Worm (Caenorhabditis elegans) whole organism, mixed stage, embryonic: ENCODE measurements around the gene C18D11.3.
A peak's percentile ranks its signal among the peaks of the same experiment; 100 is the strongest.

Source experiments
- M03D4.4 ChIP-seq: sonication (generic microtip); optimal IDR thresholded peaks from 2 replicates; lab custom pipeline; 2017; ENCODE audit warnings: mild to moderate bottlenecking, missing genetic modification characterization, missing compliant biosample characterization
- bed-3 ChIP-seq: fragments of 200-800 bp; sonication (Bioruptor generic); optimal IDR thresholded peaks from 3 replicates; lab custom pipeline; 2018; ENCODE audit warnings: mild to moderate bottlenecking, missing genetic modification characterization, moderate library complexity, missing compliant biosample characterization
- ceh-39 ChIP-seq: fragments of 150-350 bp; optimal IDR thresholded peaks from 2 replicates; lab custom pipeline; 2014; ENCODE audit warnings: missing biosample characterization, missing genetic modification characterization
- ceh-43 ChIP-seq: fragments of 200-800 bp; sonication (Bioruptor generic); optimal IDR thresholded peaks from 2 replicates; lab custom pipeline; 2018; ENCODE audit warnings: mild to moderate bottlenecking, missing genetic modification characterization, moderate library complexity, missing compliant biosample characterization
- ceh-83 ChIP-seq: fragments of 200-800 bp; sonication (Bioruptor generic); optimal IDR thresholded peaks from 2 replicates; lab custom pipeline; 2018; ENCODE audit warnings: mild to moderate bottlenecking, missing genetic modification characterization, missing compliant biosample characterization
- ces-1 ChIP-seq: fragments of 150-350 bp; optimal IDR thresholded peaks from 2 replicates; lab custom pipeline; 2014; ENCODE audit warnings: missing biosample characterization, missing genetic modification reagents, missing genetic modification characterization
- drap-1 ChIP-seq: fragments of 200-800 bp; sonication (Bioruptor generic); optimal IDR thresholded peaks from 3 replicates; lab custom pipeline; 2018; ENCODE audit warnings: mild to moderate bottlenecking, missing genetic modification characterization, missing compliant biosample characterization
- elt-1 ChIP-seq: sonication (generic microtip); optimal IDR thresholded peaks from 2 replicates; lab custom pipeline; 2017; ENCODE audit warnings: missing genetic modification characterization, mild to moderate bottlenecking, missing compliant biosample characterization, antibody characterized with exemption, moderate library complexity, borderline replicate concordance; ENCODE audit not compliant: insufficient read depth
- elt-3 ChIP-seq: fragments of 150-350 bp; optimal IDR thresholded peaks from 2 replicates; lab custom pipeline; 2014; ENCODE audit warnings: missing biosample characterization, missing genetic modification characterization
- flh-1 ChIP-seq: fragments of 200-800 bp; sonication (Bioruptor generic); optimal IDR thresholded peaks from 2 replicates; lab custom pipeline; 2018; ENCODE audit warnings: mild to moderate bottlenecking, missing genetic modification characterization, moderate library complexity, missing compliant biosample characterization
- ham-2 ChIP-seq: fragments of 200-800 bp; sonication (Bioruptor generic); optimal IDR thresholded peaks from 2 replicates; lab custom pipeline; 2018; ENCODE audit warnings: mild to moderate bottlenecking, missing genetic modification characterization, missing compliant biosample characterization
- hlh-1 ChIP-seq: fragments of 150-350 bp; optimal IDR thresholded peaks from 2 replicates; lab custom pipeline; 2014; ENCODE audit warnings: missing biosample characterization, missing genetic modification reagents, missing genetic modification characterization
- lin-13 ChIP-seq: fragments of 150-350 bp; optimal IDR thresholded peaks from 2 replicates; lab custom pipeline; 2014; ENCODE audit warnings: missing biosample characterization, missing genetic modification characterization
- lin-32 ChIP-seq: fragments of 200-800 bp; sonication (Bioruptor generic); optimal IDR thresholded peaks from 2 replicates; lab custom pipeline; 2018; ENCODE audit warnings: mild to moderate bottlenecking, missing genetic modification characterization, missing compliant biosample characterization
- lsy-2 ChIP-seq: fragments of 150-350 bp; optimal IDR thresholded peaks from 2 replicates; lab custom pipeline; 2014; ENCODE audit warnings: missing biosample characterization, missing genetic modification characterization
- mab-5 ChIP-seq: fragments of 150-350 bp; optimal IDR thresholded peaks from 2 replicates; lab custom pipeline; 2014; ENCODE audit warnings: missing biosample characterization, missing genetic modification characterization
- mep-1 ChIP-seq: fragments of 150-350 bp; optimal IDR thresholded peaks from 2 replicates; lab custom pipeline; 2017; ENCODE audit warnings: missing biosample characterization, missing genetic modification reagents, missing genetic modification characterization, inconsistent platforms
- mls-2 ChIP-seq: sonication (generic microtip); optimal IDR thresholded peaks from 2 replicates; lab custom pipeline; 2016; ENCODE audit warnings: mild to moderate bottlenecking, missing genetic modification characterization, moderate library complexity, missing compliant biosample characterization
- nhr-12 ChIP-seq: fragments of 150-350 bp; optimal IDR thresholded peaks from 2 replicates; lab custom pipeline; 2014; ENCODE audit warnings: missing biosample characterization, missing genetic modification characterization
- nhr-2 ChIP-seq: fragments of 150-350 bp; optimal IDR thresholded peaks from 2 replicates; lab custom pipeline; 2014; ENCODE audit warnings: missing biosample characterization, missing genetic modification characterization
- nhr-237 ChIP-seq: fragments of 150-350 bp; optimal IDR thresholded peaks from 2 replicates; lab custom pipeline; 2014; ENCODE audit warnings: missing biosample characterization, missing genetic modification characterization
- nhr-28 ChIP-seq: fragments of 150-350 bp; optimal IDR thresholded peaks from 2 replicates; lab custom pipeline; 2014; ENCODE audit warnings: missing biosample characterization, missing genetic modification characterization
- nhr-76 ChIP-seq: sonication (generic microtip); optimal IDR thresholded peaks from 2 replicates; lab custom pipeline; 2017; ENCODE audit warnings: missing biosample characterization, missing genetic modification characterization
- pha-4 ChIP-seq: fragments of 150-350 bp; optimal IDR thresholded peaks from 2 replicates; lab custom pipeline; 2018; ENCODE audit warnings: missing biosample characterization, missing genetic modification reagents, missing genetic modification characterization
- sem-2 ChIP-seq: fragments of 200-800 bp; sonication (Bioruptor generic); optimal IDR thresholded peaks from 2 replicates; lab custom pipeline; 2018; ENCODE audit warnings: mild to moderate bottlenecking, missing genetic modification characterization, missing compliant biosample characterization
- snpc-4 ChIP-seq: fragments of 150-350 bp; optimal IDR thresholded peaks from 2 replicates; lab custom pipeline; 2014; ENCODE audit warnings: missing biosample characterization, missing genetic modification characterization
- sptf-1 ChIP-seq: sonication (generic microtip); optimal IDR thresholded peaks from 2 replicates; lab custom pipeline; 2017; ENCODE audit warnings: mild to moderate bottlenecking, missing genetic modification characterization, moderate library complexity, missing compliant biosample characterization
- tbx-8 ChIP-seq: fragments of 200-800 bp; sonication (Bioruptor generic); optimal IDR thresholded peaks from 2 replicates; lab custom pipeline; 2018; ENCODE audit warnings: mild to moderate bottlenecking, missing genetic modification characterization, moderate library complexity, missing compliant biosample characterization
- unc-120 ChIP-seq: sonication (generic microtip); optimal IDR thresholded peaks from 2 replicates; lab custom pipeline; 2017; ENCODE audit warnings: missing genetic modification characterization, missing compliant biosample characterization; ENCODE audit not compliant: poor library complexity, severe bottlenecking
- unc-39 ChIP-seq: fragments of 150-350 bp; optimal IDR thresholded peaks from 2 replicates; lab custom pipeline; 2014; ENCODE audit warnings: missing biosample characterization, missing genetic modification characterization
- zip-8 ChIP-seq: fragments of 150-350 bp; optimal IDR thresholded peaks from 2 replicates; lab custom pipeline; 2014; ENCODE audit warnings: missing biosample characterization, missing genetic modification characterization
- ztf-11 ChIP-seq: fragments of 150-350 bp; optimal IDR thresholded peaks from 2 replicates; lab custom pipeline; 2014; ENCODE audit warnings: missing biosample characterization, missing genetic modification characterization

Gene C18D11.3

DNA sequence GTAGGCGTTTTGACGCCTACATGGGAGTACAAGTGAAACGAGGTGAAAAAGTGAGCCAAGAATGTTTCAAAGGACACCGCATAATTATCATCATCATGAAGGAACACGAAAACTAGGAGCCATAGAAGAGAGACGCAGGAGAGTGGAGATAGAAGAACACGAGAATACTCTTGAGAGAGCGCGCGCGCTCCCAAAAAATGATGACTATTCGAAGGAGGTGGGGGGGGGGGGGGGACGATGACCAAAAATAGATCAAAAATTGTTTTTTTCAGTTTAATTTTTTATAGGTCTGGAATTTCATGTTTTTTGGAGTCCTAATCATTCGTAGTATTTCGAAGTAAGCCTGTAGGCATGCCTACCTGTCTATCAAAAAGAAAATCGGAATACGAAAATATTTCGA, 13.5 kb downstream of the C18D11.3 start:
- TF ChIP-seq ceh-83 (no peak), sptf-1 (tag; lab: Kevin White, UChicago) (no peak)

ce11 chrIII:11841728-11842127, 18.5 kb downstream of the C18D11.3 start:
- TF ChIP-seq lin-13 (tag; lab: Kevin White, UChicago) = no peak
- no peak for TF ChIP-seq ceh-83
- TF ChIP-seq mep-1 (tag; lab: Kevin White, UChicago) = no peak
- TF ChIP-seq mls-2 (tag; lab: Kevin White, UChicago) = no peak
- TF ChIP-seq elt-3 = no peak
- no peak for TF ChIP-seq lsy-2 (tag; lab: Kevin White, UChicago)
- no peak for TF ChIP-seq nhr-2
- no peak for TF ChIP-seq ham-2 (GFP tag; lab: Kevin White, UChicago)
- TF ChIP-seq zip-8 (tag; lab: Kevin White, UChicago) = no peak
- no peak for TF ChIP-seq drap-1 (GFP tag; lab: Kevin White, UChicago)
- no peak for TF ChIP-seq flh-1 (GFP tag; lab: Kevin White, UChicago)
- TF ChIP-seq bed-3 = no peak
- no peak for TF ChIP-seq nhr-28 (tag; lab: Kevin White, UChicago)
- TF ChIP-seq mab-5 (tag; lab: Kevin White, UChicago) = no peak
- TF ChIP-seq nhr-12 (tag; lab: Kevin White, UChicago) = no peak
- TF ChIP-seq snpc-4 (tag; lab: Kevin White, UChicago) = no peak
- no peak for TF ChIP-seq ztf-11 (tag; lab: Kevin White, UChicago)
- TF ChIP-seq ceh-43 = no peak
- TF ChIP-seq lin-32 (GFP tag; lab: Kevin White, UChicago) = no peak
- TF ChIP-seq, all 35 proteins: peak for 0

- TF ChIP-seq hlh-1 (no peak), unc-120 (tag; lab: Kevin White, UChicago) (no peak), lin-13 (tag; lab: Kevin White, UChicago) (no peak), zip-8 (tag; lab: Kevin White, UChicago) (no peak), M03D4.4 (tag; lab: Kevin White, UChicago) (no peak), mep-1 (tag; lab: Kevin White, UChicago) (no peak), drap-1 (GFP tag; lab: Kevin White, UChicago) (no peak), lsy-2 (tag; lab: Kevin White, UChicago) (no peak), pha-4 (tag; lab: Kevin White, UChicago) (no peak), tbx-8 (GFP tag; lab: Kevin White, UChicago) (no peak), sem-2 (GFP tag; lab: Kevin White, UChicago) (no peak), elt-3 (no peak), mab-5 (tag; lab: Kevin White, UChicago) (no peak), nhr-76 (no peak), ces-1 (GFP tag; lab: Kevin White, UChicago) (no peak)
These were observed 19.8 kb downstream of the C18D11.3 start for ce11 chrIII:11843007-11843406.

DNA sequence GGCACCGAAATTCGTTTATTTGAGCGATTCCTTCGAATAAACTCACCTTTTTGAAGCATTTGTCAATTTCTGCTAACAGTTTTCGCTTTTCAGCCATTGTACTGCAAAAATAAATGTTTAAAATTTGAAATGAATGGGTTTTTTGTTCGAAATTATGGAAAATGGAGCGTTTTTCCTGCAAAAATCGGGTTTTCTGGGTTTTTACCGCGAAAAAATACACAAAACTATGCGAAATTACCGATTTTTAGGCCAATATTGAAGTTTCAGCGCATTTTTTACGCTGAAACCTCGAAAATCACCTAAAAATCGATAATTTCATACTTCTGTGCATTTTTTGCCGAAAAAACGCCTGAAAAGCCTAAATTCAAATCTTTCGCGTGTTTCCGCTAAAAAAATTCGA, 23.1 kb downstream of the C18D11.3 start, which contains the start of gene ntl-3:
TSS of gene ntl-3 (minus strand) at position 101 of the 400 bp plus-strand sequence.
- TF ChIP-seq nhr-237 (tag; lab: Kevin White, UChicago) (no peak), ceh-83 (no peak), mab-5 (tag; lab: Kevin White, UChicago) (no peak), snpc-4 (tag; lab: Kevin White, UChicago) (no peak), M03D4.4 (tag; lab: Kevin White, UChicago) (no peak), bed-3 (no peak), sem-2 (GFP tag; lab: Kevin White, UChicago) (no peak), ceh-39 (tag; lab: Kevin White, UChicago) (no peak), mls-2 (tag; lab: Kevin White, UChicago) (no peak), hlh-1 (no peak), ham-2 (GFP tag; lab: Kevin White, UChicago) (no peak), nhr-76 (no peak), nhr-28 (tag; lab: Kevin White, UChicago) (no peak), ces-1 (GFP tag; lab: Kevin White, UChicago) (no peak), elt-1 (no peak), lin-32 (GFP tag; lab: Kevin White, UChicago) (no peak), unc-39 (no peak)

DNA sequence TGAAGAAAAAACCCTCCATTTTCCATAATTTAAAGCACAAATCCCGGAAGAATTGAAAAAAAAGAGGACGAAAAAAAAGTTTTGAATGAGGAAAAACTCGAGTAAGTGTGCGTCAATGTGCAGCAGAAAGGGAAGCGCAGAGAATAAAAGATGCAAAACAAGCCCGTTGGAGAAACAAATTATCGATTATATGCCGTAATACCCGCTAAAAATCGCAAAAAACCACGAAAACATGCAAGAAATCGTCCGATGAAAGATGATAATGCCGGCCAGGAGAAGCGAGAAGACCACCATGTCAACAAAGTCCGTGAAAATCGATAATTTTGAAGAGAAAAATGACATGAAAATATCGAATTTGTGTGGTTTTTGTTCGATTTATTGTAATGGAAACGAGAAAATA, 23.8 kb downstream of the C18D11.3 start:
- TF ChIP-seq ces-1 (GFP tag; lab: Kevin White, UChicago) (peak; percentile 26), lin-32 (GFP tag; lab: Kevin White, UChicago) (no peak), sptf-1 (tag; lab: Kevin White, UChicago) (no peak), pha-4 (tag; lab: Kevin White, UChicago) (no peak)
